Fruit fly (Drosophila melanogaster) whole organism, embryonic: ENCODE data around the gene sbr.

Source experiments
- Ada2b ChIP-seq: fragments of 200-800 bp; sonication (Bioruptor generic); IDR thresholded peaks from 2 replicates; pipeline ENCODE4 v1.3.6; 2022; ENCODE audit warnings: missing biosample characterization, missing genetic modification characterization
- Blimp-1 ChIP-seq: fragments of 200-800 bp; sonication (Bioruptor generic); optimal IDR thresholded peaks from 3 replicates; lab custom pipeline; 2018; ENCODE audit warnings: missing biosample characterization, missing genetic modification characterization, mild to moderate bottlenecking, moderate library complexity, missing genetic modification reagents
- CG10431 ChIP-seq: fragments of 200-800 bp; sonication (Bioruptor generic); optimal IDR thresholded peaks from 3 replicates; lab custom pipeline; 2018; ENCODE audit warnings: missing biosample characterization, mild to moderate bottlenecking, missing genetic modification characterization
- CG12769 ChIP-seq: fragments of 200-800 bp; sonication (Bioruptor generic); optimal IDR thresholded peaks from 2 replicates; lab custom pipeline; 2019; ENCODE audit warnings: missing biosample characterization, mild to moderate bottlenecking, missing genetic modification characterization, moderate library complexity
- CG1647 ChIP-seq: fragments of 200-800 bp; sonication (Bioruptor generic); optimal IDR thresholded peaks from 3 replicates; lab custom pipeline; 2016; ENCODE audit warnings: missing biosample characterization, missing genetic modification characterization
- CG17385 ChIP-seq: fragments of 200-800 bp; sonication (Bioruptor generic); optimal IDR thresholded peaks from 3 replicates; lab custom pipeline; 2018; ENCODE audit warnings: missing biosample characterization, mild to moderate bottlenecking, missing genetic modification characterization
- CG2712 ChIP-seq: fragments of 200-800 bp; optimal IDR thresholded peaks from 3 replicates; lab custom pipeline; 2019; ENCODE audit warnings: missing biosample characterization, mild to moderate bottlenecking, missing genetic modification characterization, moderate library complexity
- CG32532 ChIP-seq: fragments of 200-800 bp; sonication (Bioruptor generic); IDR thresholded peaks from 2 replicates; pipeline ENCODE4 v1.3.6; 2022; ENCODE audit warnings: missing biosample characterization, missing genetic modification characterization
- CG32772 ChIP-seq: fragments of 200-800 bp; sonication (Bioruptor generic); IDR thresholded peaks from 2 replicates; pipeline ENCODE4 v1.3.6; 2022; ENCODE audit warnings: missing biosample characterization, missing genetic modification characterization
- CG3281 ChIP-seq: fragments of 200-800 bp; sonication (Bioruptor generic); optimal IDR thresholded peaks from 3 replicates; lab custom pipeline; 2017; ENCODE audit warnings: missing biosample characterization, mild to moderate bottlenecking, missing genetic modification characterization
- CG4328 ChIP-seq: fragments of 200-800 bp; sonication (Bioruptor generic); optimal IDR thresholded peaks from 3 replicates; lab custom pipeline; 2017; ENCODE audit warnings: missing biosample characterization, missing genetic modification reagents, missing genetic modification characterization
- CG5953 ChIP-seq: fragments of 200-800 bp; sonication (Bioruptor generic); IDR thresholded peaks from 2 replicates; pipeline ENCODE4 v1.3.6; 2022; ENCODE audit warnings: missing biosample characterization, missing genetic modification characterization
- CG6683 ChIP-seq: fragments of 200-800 bp; sonication (Bioruptor generic); optimal IDR thresholded peaks from 2 replicates; lab custom pipeline; 2017; ENCODE audit warnings: missing biosample characterization, mild to moderate bottlenecking, missing genetic modification characterization, missing genetic modification reagents
- CG8089 ChIP-seq: fragments of 200-800 bp; sonication (Bioruptor generic); optimal IDR thresholded peaks from 3 replicates; lab custom pipeline; 2016; ENCODE audit warnings: missing biosample characterization, missing genetic modification characterization
- CG8478 ChIP-seq: fragments of >200 bp; optimal IDR thresholded peaks from 2 replicates; lab custom pipeline; 2018
- CG9215 ChIP-seq: fragments of 200-800 bp; sonication (Bioruptor generic); IDR thresholded peaks from 2 replicates; pipeline ENCODE4 v1.3.6; 2022; ENCODE audit warnings: missing biosample characterization, missing genetic modification characterization
- Dfd ChIP-seq, 2 experiments: fragments of >200 bp; optimal IDR thresholded peaks; 2 replicates each; lab custom pipeline; 2017; ENCODE audit warnings: missing biosample characterization in 2 of 2, missing genetic modification characterization in 2 of 2
- Dll ChIP-seq: fragments of 200-800 bp; sonication (Bioruptor generic); IDR thresholded peaks from 4 replicates; pipeline ENCODE4 v1.3.6; 2022; ENCODE audit warnings: missing biosample characterization, missing genetic modification characterization; ENCODE audit not compliant: partially characterized antibody
- Dp ChIP-seq: fragments of 200-800 bp; sonication (Bioruptor generic); optimal IDR thresholded peaks from 2 replicates; lab custom pipeline; 2018; ENCODE audit warnings: missing biosample characterization, mild to moderate bottlenecking, missing genetic modification characterization, moderate library complexity
- Eip74EF ChIP-seq, 2 experiments: fragments of 200-800 bp in 1 of 2; fragments of >200 bp in 1 of 2; sonication (Bioruptor generic) in 1 of 2; optimal IDR thresholded peaks; 2 replicates each; lab custom pipeline; 2017 to 2019; ENCODE audit warnings: missing biosample characterization in 2 of 2, missing genetic modification characterization in 2 of 2, mild to moderate bottlenecking in 1 of 2, moderate library complexity in 1 of 2
- Med ChIP-seq: fragments of 200-800 bp; sonication (Bioruptor generic); peaks from one replicate; lab custom pipeline; 2016; ENCODE audit warnings: missing biosample characterization, missing genetic modification characterization, mild to moderate bottlenecking, inconsistent platforms, moderate library complexity
- PHDP ChIP-seq: fragments of 200-800 bp; sonication (Bioruptor generic); optimal IDR thresholded peaks from 3 replicates; lab custom pipeline; 2018; ENCODE audit warnings: missing biosample characterization, mild to moderate bottlenecking, missing genetic modification characterization, moderate library complexity
- Stat92E ChIP-seq, 3 experiments: fragments of >200 bp in 2 of 3; fragments of 200-800 bp in 1 of 3; sonication (Bioruptor generic) in 1 of 3; optimal IDR thresholded peaks; 2 replicates each; lab custom pipeline; 2017 to 2019; ENCODE audit warnings: missing biosample characterization in 3 of 3, missing genetic modification characterization in 3 of 3, mild to moderate bottlenecking in 1 of 3, moderate library complexity in 1 of 3
- Usf ChIP-seq: fragments of 200-800 bp; sonication (Bioruptor generic); optimal IDR thresholded peaks from 2 replicates; lab custom pipeline; 2017; ENCODE audit warnings: missing genotype, missing biosample characterization, missing genetic modification characterization
- YL-1 ChIP-seq: fragments of 200-800 bp; sonication (Bioruptor generic); optimal IDR thresholded peaks from 3 replicates; lab custom pipeline; 2017; ENCODE audit warnings: missing biosample characterization, mild to moderate bottlenecking, missing genetic modification characterization
- ara ChIP-seq: fragments of 200-800 bp; sonication (Bioruptor generic); IDR thresholded peaks from 2 replicates; pipeline ENCODE4 v1.3.6; 2022; ENCODE audit warnings: missing biosample characterization, missing genetic modification characterization
- ash1 ChIP-seq: fragments of 200-800 bp; sonication (Bioruptor generic); optimal IDR thresholded peaks from 2 replicates; lab custom pipeline; 2018; ENCODE audit warnings: missing biosample characterization, mild to moderate bottlenecking, missing genetic modification characterization
- ato ChIP-seq: fragments of 200-800 bp; sonication (Bioruptor generic); IDR thresholded peaks from 2 replicates; pipeline ENCODE4 v1.3.6; 2022; ENCODE audit warnings: missing biosample characterization, missing genetic modification characterization; ENCODE audit not compliant: partially characterized antibody
- cg ChIP-seq: fragments of 200-800 bp; sonication (Bioruptor generic); optimal IDR thresholded peaks from 3 replicates; lab custom pipeline; 2019; ENCODE audit warnings: missing biosample characterization, mild to moderate bottlenecking, missing genetic modification characterization, moderate library complexity
- chinmo ChIP-seq: fragments of 200-800 bp; sonication (Bioruptor generic); IDR thresholded peaks from 4 replicates; pipeline ENCODE4 v1.3.6; 2022; ENCODE audit warnings: missing biosample characterization, missing genetic modification characterization; ENCODE audit not compliant: partially characterized antibody
- croc ChIP-seq: fragments of 200-800 bp; sonication (Bioruptor generic); conservative IDR thresholded peaks from 3 replicates; pipeline ENCODE4 v1.3.6; 2022; ENCODE audit warnings: missing biosample characterization, missing genetic modification characterization
- dmrt11E ChIP-seq: fragments of 200-800 bp; sonication (Bioruptor generic); optimal IDR thresholded peaks from 3 replicates; lab custom pipeline; 2018; ENCODE audit warnings: missing biosample characterization, mild to moderate bottlenecking, missing genetic modification characterization, moderate library complexity
- eyg ChIP-seq: fragments of 200-800 bp; sonication (Bioruptor generic); optimal IDR thresholded peaks from 3 replicates; lab custom pipeline; 2016; ENCODE audit warnings: missing biosample characterization, missing genetic modification characterization
- grau ChIP-seq: fragments of 200-800 bp; optimal IDR thresholded peaks from 3 replicates; lab custom pipeline; 2019; ENCODE audit warnings: missing biosample characterization, mild to moderate bottlenecking, missing genetic modification characterization, moderate library complexity
- gro ChIP-seq: fragments of 200-800 bp; sonication (Bioruptor generic); optimal IDR thresholded peaks from 2 replicates; lab custom pipeline; 2016; ENCODE audit warnings: missing biosample characterization, missing genetic modification characterization
- lov ChIP-seq, 2 experiments: fragments of 200-800 bp in 1 of 2; fragments of >200 bp in 1 of 2; sonication (Bioruptor generic) in 1 of 2; IDR thresholded peaks in 1 of 2; optimal IDR thresholded peaks in 1 of 2; 2 replicates in 1 of 2; 3 replicates in 1 of 2; pipeline versions ENCODE4 v1.3.6 to Lab custom; 2017 to 2022; ENCODE audit warnings: missing biosample characterization in 1 of 2, missing genetic modification characterization in 1 of 2
- mld ChIP-seq: fragments of 200-800 bp; sonication (Bioruptor generic); IDR thresholded peaks from 3 replicates; pipeline ENCODE4 v1.3.6; 2022; ENCODE audit warnings: missing biosample characterization, missing genetic modification characterization; ENCODE audit not compliant: partially characterized antibody
- nerfin-2 ChIP-seq: fragments of 200-800 bp; sonication (Bioruptor generic); IDR thresholded peaks from 2 replicates; pipeline ENCODE4 v1.3.6; 2022; ENCODE audit warnings: missing biosample characterization, missing genetic modification characterization; ENCODE audit not compliant: partially characterized antibody
- pnt ChIP-seq: fragments of 200-800 bp; sonication (Bioruptor generic); optimal IDR thresholded peaks from 3 replicates; lab custom pipeline; 2016; ENCODE audit warnings: missing biosample characterization, missing genetic modification characterization
- pros ChIP-seq: fragments of 200-800 bp; sonication (Bioruptor generic); optimal IDR thresholded peaks from 3 replicates; lab custom pipeline; 2019; ENCODE audit warnings: missing biosample characterization, mild to moderate bottlenecking, missing genetic modification characterization, moderate library complexity
- psq ChIP-seq: fragments of 200-800 bp; sonication (Bioruptor generic); optimal IDR thresholded peaks from 2 replicates; lab custom pipeline; 2017; ENCODE audit warnings: missing biosample characterization, missing genetic modification characterization
- sim ChIP-seq: fragments of 200-800 bp; sonication (Bioruptor generic); IDR thresholded peaks from 2 replicates; pipeline ENCODE4 v1.3.6; 2022; ENCODE audit warnings: missing biosample characterization, missing genetic modification characterization
- sr ChIP-seq: fragments of 200-800 bp; sonication (Bioruptor generic); IDR thresholded peaks from 3 replicates; pipeline ENCODE4 v1.3.6; 2022; ENCODE audit warnings: missing biosample characterization, missing genetic modification characterization
- stc ChIP-seq: fragments of 200-800 bp; sonication (Bioruptor generic); IDR thresholded peaks from 2 replicates; pipeline ENCODE4 v1.3.6; 2022; ENCODE audit warnings: missing biosample characterization, missing genetic modification characterization
- stwl ChIP-seq: fragments of 200-800 bp; sonication (Bioruptor generic); optimal IDR thresholded peaks from 3 replicates; lab custom pipeline; 2018; ENCODE audit warnings: missing biosample characterization, mild to moderate bottlenecking, missing genetic modification characterization, moderate library complexity
- twi ChIP-seq: fragments of 200-800 bp; optimal IDR thresholded peaks from 2 replicates; lab custom pipeline; 2019; ENCODE audit warnings: missing biosample characterization, mild to moderate bottlenecking, missing genetic modification characterization, moderate library complexity
- wek ChIP-seq: fragments of 200-800 bp; sonication (Bioruptor generic); optimal IDR thresholded peaks from 3 replicates; lab custom pipeline; 2018; ENCODE audit warnings: missing biosample characterization, mild to moderate bottlenecking, missing genetic modification characterization, moderate library complexity
- z ChIP-seq: fragments of 200-800 bp; sonication (Bioruptor generic); IDR thresholded peaks from 3 replicates; pipeline ENCODE4 v1.3.6; 2022; ENCODE audit warnings: missing biosample characterization, missing genetic modification characterization

Gene sbr

DNA sequence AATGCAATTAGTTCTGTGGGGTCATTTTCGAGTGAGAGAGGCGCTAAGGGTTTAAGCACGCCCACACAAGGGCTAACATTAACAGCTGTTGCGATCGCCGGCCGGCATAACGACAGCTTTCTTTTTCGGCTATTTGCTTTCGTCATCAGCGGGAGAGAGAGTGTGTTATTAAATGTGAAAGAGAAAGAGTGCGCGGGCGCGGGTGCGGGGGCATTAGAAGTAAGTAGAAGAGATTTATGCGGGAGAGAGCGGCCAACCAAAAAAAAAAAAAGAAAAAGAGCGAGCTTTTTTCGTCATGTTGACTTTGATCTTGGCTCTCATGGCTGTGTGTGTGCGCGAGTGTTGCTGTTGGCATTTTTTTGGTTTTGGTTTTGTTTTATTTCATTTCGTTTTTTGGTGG is 32.8 kb downstream of the sbr start (continued):
- peak; percentile 73; the same call in 1 of the 4 replicates for TF ChIP-seq chinmo (GFP tag; lab: Robert Waterston, UW)
- TF ChIP-seq ato (GFP tag; lab: Robert Waterston, UW), result 0 out of 2 replicates have a peak, but pooled peaks have one; percentile 37
- TF ChIP-seq CG5953 (GFP tag; lab: Robert Waterston, UW), result 0 out of 2 replicates have a peak, but pooled peaks have one; percentile 27
- no peak for TF ChIP-seq Eip74EF (GFP tag; optimal IDR thresholded peaks at IDR 0.05; lab: Kevin White, UChicago)
- peak; percentile 30; the same call in 1 of the 2 replicates for TF ChIP-seq CG32772 (GFP tag; lab: Robert Waterston, UW)
- no peak for TF ChIP-seq eyg (GFP tag; lab: Kevin White, UChicago)
- TF ChIP-seq Dll (GFP tag; lab: Robert Waterston, UW), result no peak
- TF ChIP-seq wek (GFP tag; lab: Kevin White, UChicago), result no peak
- TF ChIP-seq lov (optimal IDR thresholded peaks at IDR 0.05; lab: Kevin White, UChicago), result no peak
- TF ChIP-seq lov (GFP tag; IDR thresholded peaks at IDR 0.05; lab: Robert Waterston, UW), result no peak
- no peak for TF ChIP-seq CG8089
- TF ChIP-seq CG9215 (GFP tag; lab: Robert Waterston, UW), result no peak
- no peak for TF ChIP-seq gro (GFP tag; lab: Kevin White, UChicago)
- no peak for TF ChIP-seq Ada2b
- no peak for TF ChIP-seq grau (tag; lab: Kevin White, UChicago)
- TF ChIP-seq Blimp-1 (GFP tag; lab: Kevin White, UChicago), result peak; percentile 26
- no peak for TF ChIP-seq CG1647 (GFP tag; lab: Kevin White, UChicago)
- TF ChIP-seq dmrt11E (tag; lab: Kevin White, UChicago), result no peak
- peak; percentile 7 for TF ChIP-seq ash1
- 0 out of 2 replicates have a peak, but pooled peaks have one; percentile 30 for TF ChIP-seq ara (GFP tag; lab: Robert Waterston, UW)
- 0 out of 2 replicates have a peak, but pooled peaks have one; percentile 17 for TF ChIP-seq CG32532 (GFP tag; lab: Robert Waterston, UW)
- TF ChIP-seq YL-1 (GFP tag; lab: Kevin White, UChicago), result no peak
- no peak for TF ChIP-seq CG4328 (GFP tag; lab: Kevin White, UChicago)
- TF ChIP-seq stc, result no peak
- TF ChIP-seq CG12769 (tag; lab: Kevin White, UChicago), result peak; percentile 47
- no peak for TF ChIP-seq Usf (GFP tag; lab: Kevin White, UChicago)
- TF ChIP-seq z (GFP tag; lab: Robert Waterston, UW), result peak; percentile 84
- no peak for TF ChIP-seq CG3281 (GFP tag; lab: Kevin White, UChicago)
- no peak for TF ChIP-seq Dp (GFP tag; lab: Kevin White, UChicago)
- TF ChIP-seq Med (GFP tag; lab: Kevin White, UChicago), result peak; percentile 73
- no peak for TF ChIP-seq nerfin-2 (GFP tag; lab: Robert Waterston, UW)
- no peak for TF ChIP-seq CG10431 (GFP tag; lab: Kevin White, UChicago)
- peak; percentile 63; the same call in 2 of the 3 replicates for TF ChIP-seq sr (GFP tag; lab: Robert Waterston, UW)
- TF ChIP-seq pnt (GFP tag; lab: Kevin White, UChicago), result no peak
- no peak for TF ChIP-seq sim (GFP tag; lab: Robert Waterston, UW)
- no peak for TF ChIP-seq CG2712
- no peak for TF ChIP-seq CG8478 (lab: Kevin White, UChicago)

dm6 chrX:10808684-10809083 is 38.2 kb downstream of the sbr start:
- TF ChIP-seq CG6683 (GFP tag; lab: Kevin White, UChicago) (no peak), cg (GFP tag; lab: Kevin White, UChicago) (peak; percentile 30), Dfd (GFP tag; optimal IDR thresholded peaks at IDR 0.05; lab: Kevin White, UChicago) (no peak), PHDP (tag; lab: Kevin White, UChicago) (no peak), psq (GFP tag; lab: Kevin White, UChicago) (peak; percentile 33), pros (GFP tag; lab: Kevin White, UChicago) (peak; percentile 86), mld (no peak), croc (no peak), CG17385 (GFP tag; lab: Kevin White, UChicago) (peak; percentile 33), stwl (tag; lab: Kevin White, UChicago) (peak; percentile 8), Stat92E (GFP tag; optimal IDR thresholded peaks at IDR 0.05; lab: Kevin White, UChicago) (peak in 1 of 3 experiments; percentile 96), twi (tag; lab: Kevin White, UChicago) (peak; percentile 29)
